Worm (Caenorhabditis elegans) whole organism, L2 larva: ENCODE measurements around the gene H43I07.4.

Experiments
- R02D3.7 ChIP-seq: fragments of 150-350 bp; optimal IDR thresholded peaks from 2 replicates; lab custom pipeline; 2014; ENCODE audit warnings: missing biosample characterization, missing genetic modification characterization
- Y55F3AM.14 ChIP-seq: fragments of 200-800 bp; sonication (Bioruptor generic); optimal IDR thresholded peaks from 2 replicates; lab custom pipeline; 2018; ENCODE audit warnings: mild to moderate bottlenecking, missing genetic modification characterization, missing compliant biosample characterization
- crh-2 ChIP-seq: sonication (generic microtip); optimal IDR thresholded peaks from 2 replicates; lab custom pipeline; 2017; ENCODE audit warnings: missing biosample characterization, missing genetic modification characterization
- lin-13 ChIP-seq: fragments of 150-350 bp; optimal IDR thresholded peaks from 2 replicates; lab custom pipeline; 2014; ENCODE audit warnings: missing biosample characterization, missing genetic modification reagents, missing genetic modification characterization
- lin-39 ChIP-seq: fragments of 150-350 bp; optimal IDR thresholded peaks from 2 replicates; lab custom pipeline; 2014; ENCODE audit warnings: missing biosample characterization, missing genetic modification reagents, missing genetic modification characterization
- nhr-12 ChIP-seq: fragments of 150-350 bp; optimal IDR thresholded peaks from 2 replicates; lab custom pipeline; 2014; ENCODE audit warnings: missing biosample characterization, missing genetic modification characterization
- nhr-25 ChIP-seq: fragments of 150-350 bp; sonication (generic microtip); optimal IDR thresholded peaks from 3 replicates; lab custom pipeline; 2014; ENCODE audit warnings: missing biosample characterization, missing genetic modification characterization
- nhr-6 ChIP-seq: fragments of 150-350 bp; optimal IDR thresholded peaks from 2 replicates; lab custom pipeline; 2014; ENCODE audit warnings: missing biosample characterization, missing genetic modification characterization
- unc-62 ChIP-seq: fragments of 150-350 bp; optimal IDR thresholded peaks from 2 replicates; lab custom pipeline; 2014; ENCODE audit warnings: missing biosample characterization, missing genetic modification reagents, missing genetic modification characterization
- zag-1 ChIP-seq: fragments of 150-350 bp; optimal IDR thresholded peaks from 2 replicates; lab custom pipeline; 2014; ENCODE audit warnings: missing biosample characterization, missing genetic modification characterization
- ztf-4 ChIP-seq: fragments of 150-350 bp; optimal IDR thresholded peaks from 2 replicates; lab custom pipeline; 2014; ENCODE audit warnings: missing biosample characterization, missing genetic modification characterization

ce11 chrV:4261385-4261784, 45.4 kb downstream of the H43I07.4 start:
- no peak for TF ChIP-seq unc-62 (GFP tag; lab: Kevin White, UChicago)
- TF ChIP-seq zag-1: no peak
- TF ChIP-seq lin-13: no peak
- TF ChIP-seq nhr-25 (tag; lab: Kevin White, UChicago): no peak
- TF ChIP-seq crh-2 (tag; lab: Kevin White, UChicago): no peak
- no peak for TF ChIP-seq Y55F3AM.14
- TF ChIP-seq nhr-12: no peak
- TF ChIP-seq lin-39 (tag; lab: Kevin White, UChicago): no peak
- no peak for TF ChIP-seq nhr-6 (tag; lab: Kevin White, UChicago)
- no peak for TF ChIP-seq ztf-4 (tag; lab: Kevin White, UChicago)
- no peak for TF ChIP-seq R02D3.7
